Worm (Caenorhabditis elegans) whole organism, late embryonic: Measurements from ENCODE around the gene T07D3.4.

Experiments used
- ceh-14 ChIP-seq: sonication (generic microtip); optimal IDR thresholded peaks from 2 replicates; lab custom pipeline; 2016; ENCODE audit warnings: missing genotype, missing genetic modification characterization, missing compliant biosample characterization
- ceh-9 ChIP-seq: sonication (generic microtip); optimal IDR thresholded peaks from 2 replicates; lab custom pipeline; 2016; ENCODE audit warnings: mild to moderate bottlenecking, missing genetic modification characterization, inconsistent platforms, missing compliant biosample characterization
- dmd-4 ChIP-seq: sonication (generic microtip); optimal IDR thresholded peaks from 2 replicates; lab custom pipeline; 2016; ENCODE audit warnings: borderline replicate concordance, missing genetic modification characterization, missing compliant biosample characterization
- fkh-10 ChIP-seq: fragments of 150-350 bp; optimal IDR thresholded peaks from 2 replicates; lab custom pipeline; 2014; ENCODE audit warnings: missing biosample characterization, missing genetic modification reagents, missing genetic modification characterization
- hlh-8 ChIP-seq: sonication (generic microtip); optimal IDR thresholded peaks from 2 replicates; lab custom pipeline; 2016; ENCODE audit warnings: missing genotype, missing genetic modification characterization, missing compliant biosample characterization
- nfya-1 ChIP-seq: sonication (generic microtip); optimal IDR thresholded peaks from 2 replicates; lab custom pipeline; 2017; ENCODE audit warnings: missing genetic modification characterization, mild to moderate bottlenecking, missing compliant biosample characterization, antibody characterized with exemption, moderate library complexity
- pqm-1 ChIP-seq: sonication (generic microtip); optimal IDR thresholded peaks from 2 replicates; lab custom pipeline; 2016; ENCODE audit warnings: missing genetic modification characterization, missing compliant biosample characterization
- tbx-2 ChIP-seq: sonication (generic microtip); optimal IDR thresholded peaks from 2 replicates; lab custom pipeline; 2016; ENCODE audit warnings: missing genetic modification characterization, missing compliant biosample characterization
- tbx-7 ChIP-seq: sonication (generic microtip); optimal IDR thresholded peaks from 2 replicates; lab custom pipeline; 2016; ENCODE audit warnings: missing genotype, missing genetic modification characterization, missing compliant biosample characterization

DNA sequence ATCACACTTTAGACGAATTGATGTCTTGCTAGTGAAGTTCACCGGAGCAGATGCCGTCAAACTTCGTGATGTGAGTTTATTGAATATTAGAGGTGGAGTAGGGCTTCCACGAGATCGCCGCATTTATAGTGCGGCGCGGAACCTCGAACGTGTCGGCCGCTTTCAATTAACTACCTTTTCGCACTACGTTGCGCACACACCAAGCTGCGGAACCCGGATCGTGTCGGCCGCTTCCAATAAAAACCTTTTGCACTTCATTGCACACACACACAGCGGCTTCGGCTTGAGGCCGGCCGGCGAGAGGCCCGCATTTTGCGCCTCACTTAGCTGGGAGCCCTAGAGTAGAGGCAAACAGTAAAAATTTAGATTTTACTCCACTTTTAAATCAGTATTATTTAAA lies 17.2 kb downstream of the T07D3.4 start:
- TF ChIP-seq nfya-1 (tag; lab: Kevin White, UChicago) (no peak), fkh-10 (GFP tag; lab: Kevin White, UChicago) (no peak), ceh-9 (tag; lab: Kevin White, UChicago) (no peak), tbx-2 (tag; lab: Kevin White, UChicago) (no peak), dmd-4 (tag; lab: Kevin White, UChicago) (no peak), tbx-7 (tag; lab: Kevin White, UChicago) (no peak), ceh-14 (no peak), pqm-1 (tag; lab: Kevin White, UChicago) (no peak), hlh-8 (tag; lab: Kevin White, UChicago) (no peak)
